Worm (Caenorhabditis elegans): ENCODE measurements around the gene ptb-1.

DNA sequence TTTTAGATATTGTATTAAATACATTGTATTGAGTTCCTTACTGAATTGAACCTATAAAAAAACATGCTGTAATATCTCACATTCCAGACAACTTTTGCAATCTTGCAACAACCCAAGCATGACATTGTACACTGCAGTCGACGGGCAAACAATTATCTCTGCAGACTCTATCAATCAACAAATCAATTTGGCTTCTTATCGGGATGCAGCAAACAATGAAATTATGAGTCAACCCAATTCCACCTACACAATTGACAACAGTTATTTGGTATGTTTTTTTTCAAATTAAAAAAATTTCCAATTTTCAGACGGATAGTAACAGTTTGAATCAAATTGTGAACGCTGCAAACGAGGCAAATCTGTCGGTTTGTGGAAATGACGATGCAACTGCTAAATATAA is 44.5 kb upstream of the ptb-1 start:
- TF ChIP-seq unc-86 (tag; optimal IDR thresholded peaks at IDR 0.05), result no peak
- TF ChIP-seq ama-1 (optimal IDR thresholded peaks at IDR 0.05), result no peak
- TF ChIP-seq ces-1 (GFP tag; optimal IDR thresholded peaks at IDR 0.05), result no peak
